Worm (Caenorhabditis elegans): ENCODE measurements around the gene nep-6.

The nep-6 gene

DNA sequence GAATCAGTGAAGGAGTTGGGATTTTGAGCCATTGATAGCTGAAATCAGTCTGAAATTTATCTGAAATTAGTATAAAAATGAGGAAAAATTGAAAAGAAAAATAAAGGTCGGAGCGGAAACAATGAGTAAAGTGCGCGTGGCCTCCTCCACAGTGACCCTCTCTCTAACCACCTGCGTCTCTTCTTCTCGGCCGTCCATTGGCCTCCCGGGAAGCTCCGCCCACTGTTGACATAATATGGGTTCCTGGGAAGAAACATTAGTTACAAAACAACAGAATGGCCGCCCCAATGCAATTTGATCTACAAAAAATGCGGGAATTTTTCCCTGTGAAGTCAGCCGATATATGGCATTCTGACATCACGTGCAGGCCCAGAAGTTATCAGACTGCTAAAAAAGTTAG, 46.6 kb upstream of the nep-6 start, which contains the start of gene Y49F6C.8:
Gene Y49F6C.8, minus strand, starts transcription at position 51 of the 400 bp plus-strand sequence.
- no peak for TF ChIP-seq egrh-3 (GFP tag; IDR thresholded peaks at IDR 0.05)
- no peak for TF ChIP-seq ZK185.1 (tag; optimal IDR thresholded peaks at IDR 0.05; ENCODE audit: poor library complexity, severe bottlenecking)
- TF ChIP-seq efl-1 (GFP tag; optimal IDR thresholded peaks at IDR 0.05) = peak; percentile 30
- TF ChIP-seq xnd-1 (tag; optimal IDR thresholded peaks at IDR 0.05) = peak; percentile 8
- peak; percentile 72 for TF ChIP-seq madf-6 (GFP tag; IDR thresholded peaks at IDR 0.05)
- no peak for TF ChIP-seq ceh-91 (GFP tag; IDR thresholded peaks at IDR 0.05)
- no peak for TF ChIP-seq tlf-1 (GFP tag; optimal IDR thresholded peaks at IDR 0.05)
- no peak for TF ChIP-seq nfya-2 (GFP tag; IDR thresholded peaks at IDR 0.05)
- TF ChIP-seq hlh-12 (tag; optimal IDR thresholded peaks at IDR 0.05) = no peak
- TF ChIP-seq F23B12.7 (tag; optimal IDR thresholded peaks at IDR 0.05; ENCODE audit: insufficient read depth) = no peak
- peak; percentile 59; the same call in 1 of the 2 replicates for TF ChIP-seq hmg-1.2 (GFP tag; IDR thresholded peaks at IDR 0.05)
- TF ChIP-seq lin-40 (tag; optimal IDR thresholded peaks at IDR 0.05) = no peak
- no peak for TF ChIP-seq K12H6.12 (tag; optimal IDR thresholded peaks at IDR 0.05)
- no peak for TF ChIP-seq tbx-9 (tag; optimal IDR thresholded peaks at IDR 0.05; ENCODE audit: borderline replicate concordance)
- no peak for TF ChIP-seq ztf-6 (GFP tag; IDR thresholded peaks at IDR 0.05)
- no peak for TF ChIP-seq pha-4 (tag; optimal IDR thresholded peaks at IDR 0.05)
- TF ChIP-seq let-526 (GFP tag; IDR thresholded peaks at IDR 0.05) = no peak
- no peak for TF ChIP-seq F52B5.7 (tag; optimal IDR thresholded peaks at IDR 0.05)
- no peak for TF ChIP-seq F49E8.2 (tag; optimal IDR thresholded peaks at IDR 0.05; ENCODE audit: insufficient read depth)
- TF ChIP-seq F57A8.1 (GFP tag; optimal IDR thresholded peaks at IDR 0.05) = no peak
- TF ChIP-seq rec-8 (tag; optimal IDR thresholded peaks at IDR 0.05) = no peak
- no peak for TF ChIP-seq Y79H2A.3 (GFP tag; conservative IDR thresholded peaks at IDR 0.05)
- TF ChIP-seq dpl-1 (GFP tag; optimal IDR thresholded peaks at IDR 0.05) = no peak
- no peak for TF ChIP-seq F10E7.11 (tag; optimal IDR thresholded peaks at IDR 0.05)
- no peak for TF ChIP-seq nhr-120 (GFP tag; IDR thresholded peaks at IDR 0.05)
- TF ChIP-seq fkh-3 (tag; optimal IDR thresholded peaks at IDR 0.05) = no peak
- no peak for TF ChIP-seq T07F8.4 (tag; optimal IDR thresholded peaks at IDR 0.05)
- TF ChIP-seq let-607 (tag; optimal IDR thresholded peaks at IDR 0.05) = no peak
- TF ChIP-seq tbp1 (GFP tag; optimal IDR thresholded peaks at IDR 0.05) = no peak
- TF ChIP-seq nfyb-1 (GFP tag; IDR thresholded peaks at IDR 0.05) = peak; percentile 94
- TF ChIP-seq aptf-2 (GFP tag; conservative IDR thresholded peaks at IDR 0.05) = peak; percentile 98
- no peak for TF ChIP-seq atf-7 (tag; optimal IDR thresholded peaks at IDR 0.05)
- no peak for TF ChIP-seq C06A6.2 (GFP tag; conservative IDR thresholded peaks at IDR 0.05)
- TF ChIP-seq aptf-3 (GFP tag; IDR thresholded peaks at IDR 0.05) = peak; percentile 85; the same call in 1 of the 2 replicates
- no peak for TF ChIP-seq F37B4.10 (GFP tag; IDR thresholded peaks at IDR 0.05)
- TF ChIP-seq ama-1 (optimal IDR thresholded peaks at IDR 0.05) = no peak
- no peak for TF ChIP-seq ama-1 (GFP tag; optimal IDR thresholded peaks at IDR 0.05)
- TF ChIP-seq nfya-1 (tag; optimal IDR thresholded peaks at IDR 0.05; ENCODE audit: borderline replicate concordance, insufficient read depth) = no peak
- TF ChIP-seq lir-1 (GFP tag; conservative IDR thresholded peaks at IDR 0.05) = no peak
- no peak for TF ChIP-seq unc-62 (GFP tag; optimal IDR thresholded peaks at IDR 0.05)

DNA sequence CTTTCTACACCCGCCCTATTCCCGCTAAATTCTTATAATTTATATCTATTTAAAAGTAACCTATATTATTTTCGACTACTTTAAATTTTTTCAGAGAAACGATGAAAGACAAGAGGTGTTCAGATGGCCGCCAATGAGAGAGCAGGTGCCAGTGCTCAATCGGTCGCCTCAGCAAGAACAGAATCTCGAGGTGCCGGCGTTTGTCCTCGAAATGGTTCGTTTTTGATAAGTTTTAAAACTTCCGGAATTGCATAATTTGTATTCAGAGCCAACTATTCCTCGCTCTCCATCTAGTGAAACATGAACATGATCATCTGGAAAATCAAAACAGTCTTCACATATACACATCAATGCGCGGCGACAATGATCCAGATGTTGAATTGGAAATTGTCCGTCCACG, 45.6 kb upstream of the nep-6 start, which contains the start of gene bath-23:
Gene bath-23, plus strand, starts transcription at position 301 of the 400 bp plus-strand sequence.
- TF ChIP-seq D2030.7 (GFP tag; IDR thresholded peaks at IDR 0.05) = no peak
- TF ChIP-seq F49E8.2 (tag; optimal IDR thresholded peaks at IDR 0.05; ENCODE audit: insufficient read depth) = no peak
- TF ChIP-seq hmg-1.2 (GFP tag; IDR thresholded peaks at IDR 0.05) = no peak
- TF ChIP-seq egl-44 (GFP tag; IDR thresholded peaks at IDR 0.05) = no peak
- no peak for TF ChIP-seq sdz-38 (tag; optimal IDR thresholded peaks at IDR 0.05)
- no peak for TF ChIP-seq let-526 (GFP tag; IDR thresholded peaks at IDR 0.05)
- no peak for TF ChIP-seq unc-130 (GFP tag; optimal IDR thresholded peaks at IDR 0.05)
- TF ChIP-seq dpff-1 (tag; optimal IDR thresholded peaks at IDR 0.05) = no peak
- TF ChIP-seq lsy-27 (tag; optimal IDR thresholded peaks at IDR 0.05; ENCODE audit: borderline replicate concordance, insufficient read depth) = no peak
- TF ChIP-seq sptf-2 (GFP tag; optimal IDR thresholded peaks at IDR 0.05) = no peak
- no peak for TF ChIP-seq aptf-3 (GFP tag; IDR thresholded peaks at IDR 0.05)
- TF ChIP-seq die-1 (tag; optimal IDR thresholded peaks at IDR 0.05) = no peak
- TF ChIP-seq Y53G8AR.9 (GFP tag; conservative IDR thresholded peaks at IDR 0.05) = no peak
- no peak for TF ChIP-seq F55B11.4 (tag; optimal IDR thresholded peaks at IDR 0.05; ENCODE audit: borderline replicate concordance, insufficient read depth)
- TF ChIP-seq dpl-1 (GFP tag; optimal IDR thresholded peaks at IDR 0.05) = no peak

All from whole organism, young adult.